Worm (Caenorhabditis elegans) whole organism, L1 larva: ENCODE results near the gene Y37E11AL.12.

Experiments used
- F16B12.6 ChIP-seq: fragments of 150-350 bp; optimal IDR thresholded peaks from 2 replicates; lab custom pipeline; 2014; ENCODE audit warnings: missing biosample characterization, missing genetic modification characterization
- dsc-1 ChIP-seq: sonication (generic microtip); optimal IDR thresholded peaks from 2 replicates; lab custom pipeline; 2016; ENCODE audit warnings: mild to moderate bottlenecking, missing genetic modification characterization, missing compliant biosample characterization
- grh-1 ChIP-seq: fragments of 200-800 bp; sonication (Bioruptor generic); IDR thresholded peaks from 2 replicates; pipeline ENCODE4 v1.3.6; 2022; ENCODE audit warnings: missing genetic modification reagents, missing genetic modification characterization, missing compliant biosample characterization
- lsy-2 ChIP-seq, 2 experiments: fragments of 150-350 bp; optimal IDR thresholded peaks; 2 replicates each; lab custom pipeline; 2014; ENCODE audit warnings: missing biosample characterization in 2 of 2, missing genetic modification characterization in 2 of 2
- sup-37 ChIP-seq: fragments of 200-800 bp; sonication (Bioruptor generic); optimal IDR thresholded peaks from 2 replicates; lab custom pipeline; 2018; ENCODE audit warnings: mild to moderate bottlenecking, missing genetic modification characterization, missing compliant biosample characterization
- unc-86 ChIP-seq: sonication (generic microtip); optimal IDR thresholded peaks from 2 replicates; lab custom pipeline; 2016; ENCODE audit warnings: missing genetic modification characterization, missing compliant biosample characterization
- ztf-4 ChIP-seq: fragments of 150-350 bp; optimal IDR thresholded peaks from 2 replicates; lab custom pipeline; 2014; ENCODE audit warnings: missing biosample characterization, missing genetic modification characterization

ce11 chrIV:3686260-3686659 is 15.5 kb downstream of the Y37E11AL.12 start:
- TF ChIP-seq lsy-2 (tag; optimal IDR thresholded peaks at IDR 0.05; lab: Kevin White, UChicago) (no peak), sup-37 (GFP tag; lab: Kevin White, UChicago) (no peak), grh-1 (GFP tag; lab: Robert Waterston, UW) (no peak), dsc-1 (tag; lab: Kevin White, UChicago) (no peak), unc-86 (tag; lab: Kevin White, UChicago) (no peak), ztf-4 (tag; lab: Kevin White, UChicago) (no peak), F16B12.6 (tag; lab: Kevin White, UChicago) (no peak)
